Worm (Caenorhabditis elegans) whole organism, L3 larva: Measurements from ENCODE around the gene T16A9.3.

Experiments used
- R02D3.7 ChIP-seq: fragments of 150-350 bp; optimal IDR thresholded peaks from 2 replicates; lab custom pipeline; 2014; ENCODE audit warnings: missing biosample characterization, missing genetic modification characterization
- ceh-82 ChIP-seq: fragments of 150-350 bp; optimal IDR thresholded peaks from 2 replicates; lab custom pipeline; 2014; ENCODE audit warnings: missing biosample characterization, missing genetic modification characterization
- egl-27 ChIP-seq: sonication (generic microtip); optimal IDR thresholded peaks from 4 replicates; lab custom pipeline; 2017; ENCODE audit warnings: missing biosample characterization, missing genetic modification reagents, missing genetic modification characterization
- elt-1 ChIP-seq: fragments of 150-350 bp; optimal IDR thresholded peaks from 2 replicates; lab custom pipeline; 2014; ENCODE audit warnings: missing biosample characterization, missing genetic modification characterization
- elt-2 ChIP-seq: sonication (generic microtip); optimal IDR thresholded peaks from 2 replicates; lab custom pipeline; 2016; ENCODE audit warnings: missing genetic modification reagents, mild to moderate bottlenecking, missing genetic modification characterization, missing compliant biosample characterization
- fkh-10 ChIP-seq: sonication (generic microtip); optimal IDR thresholded peaks from 2 replicates; lab custom pipeline; 2017; ENCODE audit warnings: missing biosample characterization, missing genetic modification reagents, missing genetic modification characterization
- fos-1 ChIP-seq: fragments of 150-350 bp; optimal IDR thresholded peaks from 2 replicates; lab custom pipeline; 2014; ENCODE audit warnings: missing biosample characterization, missing genetic modification characterization
- jun-1 ChIP-seq: fragments of 150-350 bp; optimal IDR thresholded peaks from 2 replicates; lab custom pipeline; 2014; ENCODE audit warnings: missing biosample characterization, missing genetic modification reagents, missing genetic modification characterization
- lsy-12 ChIP-seq: sonication (generic microtip); optimal IDR thresholded peaks from 2 replicates; lab custom pipeline; 2016; ENCODE audit warnings: mild to moderate bottlenecking, missing genetic modification characterization, missing compliant biosample characterization
- nfya-1 ChIP-seq: sonication (generic microtip); optimal IDR thresholded peaks from 2 replicates; lab custom pipeline; 2017; ENCODE audit warnings: missing genetic modification characterization, mild to moderate bottlenecking, missing compliant biosample characterization, antibody characterized with exemption, moderate library complexity; ENCODE audit not compliant: insufficient read depth
- unc-39 ChIP-seq: sonication (generic microtip); optimal IDR thresholded peaks from 4 replicates; lab custom pipeline; 2017; ENCODE audit warnings: missing biosample characterization, missing genetic modification characterization

ce11 chrV:14223141-14223540, 17.8 kb downstream of the T16A9.3 start:
- TF ChIP-seq elt-1 (no peak), R02D3.7 (tag; lab: Kevin White, UChicago) (no peak), fos-1 (no peak), egl-27 (tag; lab: Kevin White, UChicago) (no peak), elt-2 (tag; lab: Kevin White, UChicago) (no peak), nfya-1 (no peak), ceh-82 (tag; lab: Kevin White, UChicago) (no peak), jun-1 (tag; lab: Kevin White, UChicago) (no peak), fkh-10 (no peak), unc-39 (tag; lab: Kevin White, UChicago) (no peak), lsy-12 (tag; lab: Kevin White, UChicago) (no peak)
